Worm (Caenorhabditis elegans): ENCODE measurements around the gene C27A7.9.

The C27A7.9 gene

ce11 chrV:12154554-12154953 is at the start of gene C27A7.9:
Gene C27A7.9 (minus strand): TSS chrV:12154654.
- TF ChIP-seq ztf-25 (GFP tag; IDR thresholded peaks at IDR 0.05), result no peak

ce11 chrV:12199474-12199873 is 45.0 kb upstream of the C27A7.9 start:
- no peak for TF ChIP-seq bed-1 (GFP tag; IDR thresholded peaks at IDR 0.05)
- no peak for TF ChIP-seq F22D6.2 (tag; optimal IDR thresholded peaks at IDR 0.05)
- TF ChIP-seq hlh-12 (tag; optimal IDR thresholded peaks at IDR 0.05), result no peak
- no peak for TF ChIP-seq F33H1.4 (GFP tag; IDR thresholded peaks at IDR 0.05)
- no peak for TF ChIP-seq cebp-1 (GFP tag; IDR thresholded peaks at IDR 0.05)
- no peak for TF ChIP-seq cebp-1 (tag; optimal IDR thresholded peaks at IDR 0.05)
- TF ChIP-seq chd-7 (tag; optimal IDR thresholded peaks at IDR 0.05), result no peak
- TF ChIP-seq aptf-2 (GFP tag; conservative IDR thresholded peaks at IDR 0.05), result no peak
- TF ChIP-seq pbrm-1 (GFP tag; IDR thresholded peaks at IDR 0.05), result no peak

- TF ChIP-seq bed-1 (GFP tag; IDR thresholded peaks at IDR 0.05) (no peak), F49E8.2 (tag; optimal IDR thresholded peaks at IDR 0.05; ENCODE audit: insufficient read depth) (no peak), tbp1 (GFP tag; optimal IDR thresholded peaks at IDR 0.05) (no peak)
Measured at ce11 chrV:12198545-12198944, 44.1 kb upstream of the C27A7.9 start, which contains the start of gene lon-3. Gene lon-3 (minus strand): TSS chrV:12198645.

ce11 chrV:12197748-12198147 is 43.3 kb upstream of the C27A7.9 start:
- TF ChIP-seq snpc-1.1 (tag; optimal IDR thresholded peaks at IDR 0.05; ENCODE audit: insufficient read depth) (no peak), somi-1 (GFP tag; optimal IDR thresholded peaks at IDR 0.05) (no peak), B0261.1 (tag; optimal IDR thresholded peaks at IDR 0.05) (no peak), madf-6 (GFP tag; IDR thresholded peaks at IDR 0.05) (no peak), him-1 (tag; optimal IDR thresholded peaks at IDR 0.05) (no peak), zfh-2 (GFP tag; conservative IDR thresholded peaks at IDR 0.05) (peak; percentile 79), ztf-22 (GFP tag; optimal IDR thresholded peaks at IDR 0.05) (no peak), ceh-27 (GFP tag; optimal IDR thresholded peaks at IDR 0.05) (no peak), sea-2 (GFP tag; IDR thresholded peaks at IDR 0.05) (no peak), egrh-3 (GFP tag; IDR thresholded peaks at IDR 0.05) (peak; percentile 70; the same call in 1 of the 2 replicates)

ce11 chrV:12196659-12197058 is 42.2 kb upstream of the C27A7.9 start:
- TF ChIP-seq somi-1 (GFP tag; optimal IDR thresholded peaks at IDR 0.05) (no peak), attf-5 (GFP tag; optimal IDR thresholded peaks at IDR 0.05) (no peak), ceh-91 (GFP tag; IDR thresholded peaks at IDR 0.05) (no peak), rpc-1 (optimal IDR thresholded peaks at IDR 0.05) (no peak), rpc-1 (tag; optimal IDR thresholded peaks at IDR 0.05) (no peak), efl-1 (GFP tag; optimal IDR thresholded peaks at IDR 0.05) (no peak), attf-3 (GFP tag; conservative IDR thresholded peaks at IDR 0.05) (no peak), F10E7.11 (tag; optimal IDR thresholded peaks at IDR 0.05) (no peak), B0019.2 (GFP tag; conservative IDR thresholded peaks at IDR 0.05) (no peak), ZK185.1 (tag; optimal IDR thresholded peaks at IDR 0.05; ENCODE audit: poor library complexity, severe bottlenecking) (no peak), lin-40 (tag; optimal IDR thresholded peaks at IDR 0.05) (no peak), sdz-38 (tag; optimal IDR thresholded peaks at IDR 0.05) (no peak), egl-44 (GFP tag; IDR thresholded peaks at IDR 0.05) (no peak), him-1 (tag; optimal IDR thresholded peaks at IDR 0.05) (no peak), ztf-18 (tag; optimal IDR thresholded peaks at IDR 0.05) (no peak), aptf-2 (GFP tag; conservative IDR thresholded peaks at IDR 0.05) (no peak), ztf-26 (tag; optimal IDR thresholded peaks at IDR 0.05) (no peak), lin-26 (GFP tag; IDR thresholded peaks at IDR 0.05) (no peak), hrde-1 (tag; optimal IDR thresholded peaks at IDR 0.05; ENCODE audit: borderline replicate concordance) (no peak)
